Worm (Caenorhabditis elegans): ENCODE measurements around the gene Y37D8A.3.

Y37D8A.3 gene

ce11 chrIII:12860119-12860518 is 31.0 kb downstream of the Y37D8A.3 start:
- TF ChIP-seq hnd-1 (tag; optimal IDR thresholded peaks at IDR 0.05), result no peak
- no peak for TF ChIP-seq hmg-4 (GFP tag; optimal IDR thresholded peaks at IDR 0.05)
- no peak for TF ChIP-seq hmbx-1 (tag; optimal IDR thresholded peaks at IDR 0.05)
- TF ChIP-seq ets-7 (tag; optimal IDR thresholded peaks at IDR 0.05), result no peak
- TF ChIP-seq flt-1 (GFP tag; IDR thresholded peaks at IDR 0.05), result no peak
- TF ChIP-seq sea-1 (GFP tag; conservative IDR thresholded peaks at IDR 0.05), result no peak
- TF ChIP-seq ceh-36 (tag; optimal IDR thresholded peaks at IDR 0.05), result no peak
- no peak for TF ChIP-seq tbx-11 (GFP tag; IDR thresholded peaks at IDR 0.05)
- no peak for TF ChIP-seq scrt-1 (GFP tag; IDR thresholded peaks at IDR 0.05)
- TF ChIP-seq aly-1 (tag; optimal IDR thresholded peaks at IDR 0.05), result no peak
- TF ChIP-seq ceh-13 (GFP tag; optimal IDR thresholded peaks at IDR 0.05), result no peak
- TF ChIP-seq tra-4 (tag; optimal IDR thresholded peaks at IDR 0.05), result no peak
- no peak for TF ChIP-seq pes-1 (GFP tag; IDR thresholded peaks at IDR 0.05)
- TF ChIP-seq F13C5.2 (tag; optimal IDR thresholded peaks at IDR 0.05), result no peak
- no peak for TF ChIP-seq ama-1 (optimal IDR thresholded peaks at IDR 0.05)
- TF ChIP-seq tbx-37 (GFP tag; conservative IDR thresholded peaks at IDR 0.05), result no peak
- TF ChIP-seq B0310.2 (tag; optimal IDR thresholded peaks at IDR 0.05), result no peak

- TF ChIP-seq pes-1 (GFP tag; IDR thresholded peaks at IDR 0.05) (no peak), sea-1 (GFP tag; conservative IDR thresholded peaks at IDR 0.05) (no peak), ceh-36 (tag; optimal IDR thresholded peaks at IDR 0.05) (no peak), flt-1 (GFP tag; IDR thresholded peaks at IDR 0.05) (no peak), tbx-37 (GFP tag; conservative IDR thresholded peaks at IDR 0.05) (no peak), ets-7 (tag; optimal IDR thresholded peaks at IDR 0.05) (no peak), tra-4 (tag; optimal IDR thresholded peaks at IDR 0.05) (no peak), ama-1 (optimal IDR thresholded peaks at IDR 0.05) (no peak), hmbx-1 (tag; optimal IDR thresholded peaks at IDR 0.05) (no peak)
Observed at ce11 chrIII:12864648-12865047, 35.5 kb downstream of the Y37D8A.3 start, which contains the start of gene Y37D8A.8. Gene Y37D8A.8 (plus strand): TSS chrIII:12864948.

ce11 chrIII:12870060-12870696 is 41.0 kb downstream of the Y37D8A.3 start, which contains the start of gene Y37D8A.6:
Gene Y37D8A.6 (minus strand): TSS chrIII:12870297.
- TF ChIP-seq B0310.2 (tag; optimal IDR thresholded peaks at IDR 0.05), result no peak
- peak; percentile 9 for TF ChIP-seq F13C5.2 (tag; optimal IDR thresholded peaks at IDR 0.05)

- no peak for TF ChIP-seq ama-1 (optimal IDR thresholded peaks at IDR 0.05)
- TF ChIP-seq sea-1 (GFP tag; conservative IDR thresholded peaks at IDR 0.05), result 0 out of 2 replicates have a peak, but pooled peaks have one; percentile 22
- no peak for TF ChIP-seq B0310.2 (tag; optimal IDR thresholded peaks at IDR 0.05)
- TF ChIP-seq hmbx-1 (tag; optimal IDR thresholded peaks at IDR 0.05), result peak; percentile 33
- TF ChIP-seq ets-7 (tag; optimal IDR thresholded peaks at IDR 0.05), result peak; percentile 3
- TF ChIP-seq F13C5.2 (tag; optimal IDR thresholded peaks at IDR 0.05), result peak; percentile 91
- TF ChIP-seq ceh-13 (GFP tag; optimal IDR thresholded peaks at IDR 0.05), result peak; percentile 34
- TF ChIP-seq tbx-11 (GFP tag; IDR thresholded peaks at IDR 0.05), result peak; percentile 63; the same call in 1 of the 2 replicates
- TF ChIP-seq hnd-1 (tag; optimal IDR thresholded peaks at IDR 0.05), result peak; percentile 48
- no peak for TF ChIP-seq scrt-1 (GFP tag; IDR thresholded peaks at IDR 0.05)
- peak; percentile 69; the same call in 1 of the 2 replicates for TF ChIP-seq tbx-37 (GFP tag; conservative IDR thresholded peaks at IDR 0.05)
- no peak for TF ChIP-seq aly-1 (tag; optimal IDR thresholded peaks at IDR 0.05)
- no peak for TF ChIP-seq tra-4 (tag; optimal IDR thresholded peaks at IDR 0.05)
- TF ChIP-seq pes-1 (GFP tag; IDR thresholded peaks at IDR 0.05), result peak; percentile 81
- TF ChIP-seq ceh-36 (tag; optimal IDR thresholded peaks at IDR 0.05), result peak; percentile 54
- peak; percentile 41 for TF ChIP-seq hmg-4 (GFP tag; optimal IDR thresholded peaks at IDR 0.05)
- peak; percentile 68; the same call in 1 of the 2 replicates for TF ChIP-seq flt-1 (GFP tag; IDR thresholded peaks at IDR 0.05)
Observed at ce11 chrIII:12874606-12875066, 45.5 kb downstream of the Y37D8A.3 start, which contains the start of the genes mrg-1 and spcs-2. Gene mrg-1 (minus strand): TSS chrIII:12874656. Gene spcs-2 (plus strand): TSS chrIII:12875031.

- no peak for TF ChIP-seq sea-1 (GFP tag; conservative IDR thresholded peaks at IDR 0.05)
- TF ChIP-seq tbx-11 (GFP tag; IDR thresholded peaks at IDR 0.05), result no peak
- no peak for TF ChIP-seq hmbx-1 (tag; optimal IDR thresholded peaks at IDR 0.05)
- no peak for TF ChIP-seq ceh-13 (GFP tag; optimal IDR thresholded peaks at IDR 0.05)
- TF ChIP-seq ceh-36 (tag; optimal IDR thresholded peaks at IDR 0.05), result no peak
- TF ChIP-seq aly-1 (tag; optimal IDR thresholded peaks at IDR 0.05), result no peak
- TF ChIP-seq hmg-4 (GFP tag; optimal IDR thresholded peaks at IDR 0.05), result no peak
- no peak for TF ChIP-seq tra-4 (tag; optimal IDR thresholded peaks at IDR 0.05)
- no peak for TF ChIP-seq ama-1 (optimal IDR thresholded peaks at IDR 0.05)
- TF ChIP-seq hnd-1 (tag; optimal IDR thresholded peaks at IDR 0.05), result no peak
- no peak for TF ChIP-seq flt-1 (GFP tag; IDR thresholded peaks at IDR 0.05)
- TF ChIP-seq tbx-37 (GFP tag; conservative IDR thresholded peaks at IDR 0.05), result no peak
- TF ChIP-seq F13C5.2 (tag; optimal IDR thresholded peaks at IDR 0.05), result no peak
- no peak for TF ChIP-seq pes-1 (GFP tag; IDR thresholded peaks at IDR 0.05)
- no peak for TF ChIP-seq scrt-1 (GFP tag; IDR thresholded peaks at IDR 0.05)
- no peak for TF ChIP-seq B0310.2 (tag; optimal IDR thresholded peaks at IDR 0.05)
- TF ChIP-seq ets-7 (tag; optimal IDR thresholded peaks at IDR 0.05), result no peak
Observed at ce11 chrIII:12875653-12876052, 46.5 kb downstream of the Y37D8A.3 start.

- TF ChIP-seq sea-1 (GFP tag; conservative IDR thresholded peaks at IDR 0.05) (0 out of 2 replicates have a peak, but pooled peaks have one; percentile 7), F13C5.2 (tag; optimal IDR thresholded peaks at IDR 0.05) (no peak), ceh-36 (tag; optimal IDR thresholded peaks at IDR 0.05) (no peak)
Observed at ce11 chrIII:12877527-12878234, 48.5 kb downstream of the Y37D8A.3 start, which contains the start of the genes cec-7 and enu-3.5. Gene cec-7 (minus strand): TSS chrIII:12877577. Gene enu-3.5 (plus strand): TSS chrIII:12878196.

- TF ChIP-seq scrt-1 (GFP tag; IDR thresholded peaks at IDR 0.05) (no peak), flt-1 (GFP tag; IDR thresholded peaks at IDR 0.05) (no peak), tbx-11 (GFP tag; IDR thresholded peaks at IDR 0.05) (no peak), tra-4 (tag; optimal IDR thresholded peaks at IDR 0.05) (no peak), ceh-13 (GFP tag; optimal IDR thresholded peaks at IDR 0.05) (no peak), hmbx-1 (tag; optimal IDR thresholded peaks at IDR 0.05) (no peak), hmg-4 (GFP tag; optimal IDR thresholded peaks at IDR 0.05) (no peak), ceh-36 (tag; optimal IDR thresholded peaks at IDR 0.05) (no peak), hnd-1 (tag; optimal IDR thresholded peaks at IDR 0.05) (no peak), ama-1 (optimal IDR thresholded peaks at IDR 0.05) (no peak), F13C5.2 (tag; optimal IDR thresholded peaks at IDR 0.05) (no peak), sea-1 (GFP tag; conservative IDR thresholded peaks at IDR 0.05) (no peak), B0310.2 (tag; optimal IDR thresholded peaks at IDR 0.05) (no peak), ets-7 (tag; optimal IDR thresholded peaks at IDR 0.05) (no peak), tbx-37 (GFP tag; conservative IDR thresholded peaks at IDR 0.05) (no peak), pes-1 (GFP tag; IDR thresholded peaks at IDR 0.05) (no peak), aly-1 (tag; optimal IDR thresholded peaks at IDR 0.05) (no peak)
Observed at ce11 chrIII:12880704-12881103, 51.5 kb downstream of the Y37D8A.3 start.

All from whole organism, early embryonic.